Worm (Caenorhabditis elegans): Measurements from ENCODE around the gene zipt-9.

ce11 chrV:13756359-13757091 lies 41.5 kb upstream of the zipt-9 start, which contains the start of gene F20G2.2:
- TF ChIP-seq unc-39 (tag; optimal IDR thresholded peaks at IDR 0.05) (no peak), nhr-28 (tag; optimal IDR thresholded peaks at IDR 0.05) (no peak), tbx-2 (tag; optimal IDR thresholded peaks at IDR 0.05) (no peak), nhr-77 (tag; optimal IDR thresholded peaks at IDR 0.05) (no peak), snpc-4 (tag; optimal IDR thresholded peaks at IDR 0.05) (no peak)
